Worm (Caenorhabditis elegans): ENCODE data around the gene cyp-34A7.

DNA sequence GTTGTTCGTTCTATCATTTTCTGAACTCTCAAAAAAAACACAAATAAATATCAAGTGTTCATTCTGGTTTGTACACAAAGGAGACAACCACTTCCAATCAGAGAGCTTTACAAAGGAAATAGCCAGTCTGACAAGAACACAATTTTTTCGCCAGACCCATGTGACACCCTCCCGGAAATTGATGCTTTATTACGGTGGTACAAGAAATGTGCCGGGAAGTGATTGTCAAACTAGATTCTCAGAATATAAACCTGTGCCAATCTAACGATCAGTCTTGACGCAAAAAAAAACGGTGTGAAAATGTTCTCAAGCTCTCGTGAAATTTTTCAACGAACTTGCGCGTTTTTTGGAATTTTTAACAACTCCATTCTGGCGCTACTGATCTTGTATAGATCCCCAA lies 9.9 kb downstream of the cyp-34A7 start, which contains the start of gene str-247:
- no peak for TF ChIP-seq unc-130 (GFP tag; optimal IDR thresholded peaks at IDR 0.05)
- no peak for TF ChIP-seq ceh-82 (tag; optimal IDR thresholded peaks at IDR 0.05)
- TF ChIP-seq Y5F2A.4 (GFP tag; optimal IDR thresholded peaks at IDR 0.05), result no peak
- TF ChIP-seq fos-1 (tag; optimal IDR thresholded peaks at IDR 0.05), result no peak
- no peak for TF ChIP-seq mep-1 (tag; optimal IDR thresholded peaks at IDR 0.05)
- no peak for TF ChIP-seq nhr-76 (tag; optimal IDR thresholded peaks at IDR 0.05)
- TF ChIP-seq lin-39 (tag; optimal IDR thresholded peaks at IDR 0.05), result no peak
- no peak for TF ChIP-seq pqm-1 (tag; optimal IDR thresholded peaks at IDR 0.05)
- TF ChIP-seq nhr-11 (tag; optimal IDR thresholded peaks at IDR 0.05), result no peak
- no peak for TF ChIP-seq zip-2 (tag; optimal IDR thresholded peaks at IDR 0.05)
- TF ChIP-seq ama-1 (optimal IDR thresholded peaks at IDR 0.05), result no peak
- no peak for TF ChIP-seq egl-27 (tag; optimal IDR thresholded peaks at IDR 0.05)
- TF ChIP-seq skn-1 (tag; optimal IDR thresholded peaks at IDR 0.05), result no peak
- TF ChIP-seq sdz-12 (GFP tag; optimal IDR thresholded peaks at IDR 0.05), result no peak

Data from whole organism, L4 larva.